Worm (Caenorhabditis elegans) whole organism, L3 larva: ENCODE results near the gene Y82E9BR.22.

Experiments
- R02D3.7 ChIP-seq: fragments of 150-350 bp; optimal IDR thresholded peaks from 2 replicates; lab custom pipeline; 2014; ENCODE audit warnings: missing biosample characterization, missing genetic modification characterization
- ZK546.5 ChIP-seq: sonication (generic microtip); optimal IDR thresholded peaks from 2 replicates; lab custom pipeline; 2017; ENCODE audit warnings: missing biosample characterization, missing genetic modification characterization
- ama-1 ChIP-seq: fragments of 150-350 bp; optimal IDR thresholded peaks from 2 replicates; lab custom pipeline; 2018
- ceh-82 ChIP-seq: fragments of 150-350 bp; optimal IDR thresholded peaks from 2 replicates; lab custom pipeline; 2014; ENCODE audit warnings: missing biosample characterization, missing genetic modification characterization
- elt-1 ChIP-seq: fragments of 150-350 bp; optimal IDR thresholded peaks from 2 replicates; lab custom pipeline; 2014; ENCODE audit warnings: missing biosample characterization, missing genetic modification characterization
- jun-1 ChIP-seq: fragments of 150-350 bp; optimal IDR thresholded peaks from 2 replicates; lab custom pipeline; 2014; ENCODE audit warnings: missing biosample characterization, missing genetic modification reagents, missing genetic modification characterization
- lin-39 ChIP-seq: fragments of 150-350 bp; optimal IDR thresholded peaks from 2 replicates; lab custom pipeline; 2018; ENCODE audit warnings: missing biosample characterization, missing genetic modification reagents, missing genetic modification characterization
- mdl-1 ChIP-seq: fragments of 150-350 bp; optimal IDR thresholded peaks from 2 replicates; lab custom pipeline; 2014; ENCODE audit warnings: missing biosample characterization, missing genetic modification characterization
- nfya-1 ChIP-seq: sonication (generic microtip); optimal IDR thresholded peaks from 2 replicates; lab custom pipeline; 2017; ENCODE audit warnings: missing genetic modification characterization, mild to moderate bottlenecking, missing compliant biosample characterization, antibody characterized with exemption, moderate library complexity; ENCODE audit not compliant: insufficient read depth
- nhr-23 ChIP-seq: fragments of 150-350 bp; optimal IDR thresholded peaks from 2 replicates; lab custom pipeline; 2014; ENCODE audit warnings: missing biosample characterization, missing genetic modification reagents, missing genetic modification characterization
- nhr-28 ChIP-seq: fragments of 150-350 bp; optimal IDR thresholded peaks from 2 replicates; lab custom pipeline; 2014; ENCODE audit warnings: missing biosample characterization, missing genetic modification characterization
- tbx-2 ChIP-seq: sonication (generic microtip); optimal IDR thresholded peaks from 2 replicates; lab custom pipeline; 2016; ENCODE audit warnings: mild to moderate bottlenecking, missing genetic modification characterization, missing compliant biosample characterization
- unc-39 ChIP-seq: sonication (generic microtip); optimal IDR thresholded peaks from 4 replicates; lab custom pipeline; 2017; ENCODE audit warnings: missing biosample characterization, missing genetic modification characterization
- unc-62 ChIP-seq: fragments of 150-350 bp; sonication (generic microtip); optimal IDR thresholded peaks from 4 replicates; lab custom pipeline; 2014; ENCODE audit warnings: missing biosample characterization, missing genetic modification reagents, missing genetic modification characterization

DNA sequence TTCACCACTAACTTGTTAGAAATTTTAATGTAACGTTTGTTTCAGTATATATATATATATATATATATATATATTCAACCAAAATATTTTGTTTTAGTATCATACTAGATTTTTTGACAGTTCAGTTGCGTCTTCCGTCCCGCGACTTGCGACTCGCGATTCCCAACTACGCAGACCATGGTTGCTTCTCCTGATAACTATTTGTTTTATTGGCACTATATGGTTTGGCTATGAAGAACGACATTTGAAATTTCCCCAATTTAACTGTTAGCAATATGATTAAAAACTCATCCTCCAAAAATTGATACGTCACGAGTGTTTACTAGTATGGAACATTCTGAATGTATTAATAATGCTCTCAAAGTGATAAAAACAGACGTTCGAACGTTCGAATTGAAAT is 24.3 kb downstream of the Y82E9BR.22 start:
- TF ChIP-seq mdl-1 (tag; lab: Kevin White, UChicago) (no peak), nhr-23 (tag; lab: Kevin White, UChicago) (no peak), nhr-28 (no peak), ama-1 (lab: Kevin White, UChicago) (no peak), tbx-2 (no peak), R02D3.7 (tag; lab: Kevin White, UChicago) (no peak), unc-39 (tag; lab: Kevin White, UChicago) (no peak), unc-62 (GFP tag; lab: Kevin White, UChicago) (no peak), jun-1 (tag; lab: Kevin White, UChicago) (no peak), ceh-82 (tag; lab: Kevin White, UChicago) (no peak), nfya-1 (tag; lab: Kevin White, UChicago) (no peak), ZK546.5 (tag; lab: Kevin White, UChicago) (no peak), elt-1 (tag; lab: Kevin White, UChicago) (no peak), lin-39 (no peak)
